Fruit fly (Drosophila melanogaster) whole organism, embryonic: ENCODE data around the gene Muc96D.
A peak's percentile ranks its signal among the peaks of the same experiment; 100 is the strongest.

Source experiments
- CG13287 ChIP-seq: fragments of 200-800 bp; sonication (Bioruptor generic); IDR thresholded peaks from 2 replicates; pipeline ENCODE4 v1.3.6; 2022; ENCODE audit warnings: missing biosample characterization, missing genetic modification characterization; ENCODE audit not compliant: partially characterized antibody
- CG7372 ChIP-seq: fragments of 200-800 bp; sonication (Bioruptor generic); IDR thresholded peaks from 2 replicates; pipeline ENCODE4 v1.3.6; 2022; ENCODE audit warnings: missing biosample characterization, missing genetic modification characterization
- ara ChIP-seq: fragments of 200-800 bp; sonication (Bioruptor generic); IDR thresholded peaks from 2 replicates; pipeline ENCODE4 v1.3.6; 2022; ENCODE audit warnings: missing biosample characterization, missing genetic modification characterization
- bab2 ChIP-seq: fragments of 200-800 bp; sonication (Bioruptor generic); optimal IDR thresholded peaks from 2 replicates; lab custom pipeline; 2016; ENCODE audit warnings: missing biosample characterization, missing genetic modification characterization
- chinmo ChIP-seq: fragments of 200-800 bp; sonication (Bioruptor generic); IDR thresholded peaks from 4 replicates; pipeline ENCODE4 v1.3.6; 2022; ENCODE audit warnings: missing biosample characterization, missing genetic modification characterization; ENCODE audit not compliant: partially characterized antibody

DNA sequence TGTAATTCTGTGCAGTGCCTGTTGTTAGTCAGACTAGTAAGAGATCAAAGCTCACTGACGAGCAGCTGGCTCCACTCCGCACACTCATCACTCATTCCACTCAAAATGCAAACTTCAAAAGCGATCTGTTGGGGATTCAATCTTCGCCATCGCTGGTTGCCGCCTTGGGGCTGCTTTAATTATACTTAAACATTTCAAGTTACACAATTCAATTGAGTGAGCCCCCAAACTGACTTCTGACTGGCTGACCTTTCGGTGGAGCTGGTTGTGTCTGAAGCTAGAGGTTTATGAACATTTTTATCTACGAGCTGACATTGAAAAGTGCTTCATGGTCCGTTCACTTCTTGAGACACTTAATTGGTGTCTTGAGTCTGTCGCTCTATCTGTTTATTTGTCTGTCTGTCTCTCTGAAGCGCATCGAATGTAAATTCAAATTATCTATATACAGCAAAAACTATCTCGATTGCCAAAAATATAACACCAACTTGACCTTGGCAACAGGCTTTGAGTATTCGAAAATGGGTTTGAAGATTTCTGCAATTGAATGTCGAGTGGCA, 36.9 kb upstream of the Muc96D start:
- no peak for TF ChIP-seq bab2
- TF ChIP-seq ara (GFP tag; lab: Robert Waterston, UW) = no peak
- no peak for TF ChIP-seq CG7372 (GFP tag; lab: Robert Waterston, UW)
- no peak for TF ChIP-seq CG13287 (GFP tag; lab: Robert Waterston, UW)
- TF ChIP-seq chinmo (GFP tag; lab: Robert Waterston, UW) = peak; percentile 83; the same call in 3 of the 4 replicates
